Worm (Caenorhabditis elegans) whole organism, L4/young adult: ENCODE measurements around the gene kreg-1.

Source experiments
- dao-5 ChIP-seq: sonication (generic microtip); optimal IDR thresholded peaks from 2 replicates; lab custom pipeline; 2016; ENCODE audit warnings: missing genotype, missing genetic modification characterization, moderate library complexity, missing compliant biosample characterization
- him-1 ChIP-seq: sonication (generic microtip); optimal IDR thresholded peaks from 2 replicates; lab custom pipeline; 2016; ENCODE audit warnings: missing genotype, missing genetic modification reagents, missing genetic modification characterization, missing compliant biosample characterization

DNA sequence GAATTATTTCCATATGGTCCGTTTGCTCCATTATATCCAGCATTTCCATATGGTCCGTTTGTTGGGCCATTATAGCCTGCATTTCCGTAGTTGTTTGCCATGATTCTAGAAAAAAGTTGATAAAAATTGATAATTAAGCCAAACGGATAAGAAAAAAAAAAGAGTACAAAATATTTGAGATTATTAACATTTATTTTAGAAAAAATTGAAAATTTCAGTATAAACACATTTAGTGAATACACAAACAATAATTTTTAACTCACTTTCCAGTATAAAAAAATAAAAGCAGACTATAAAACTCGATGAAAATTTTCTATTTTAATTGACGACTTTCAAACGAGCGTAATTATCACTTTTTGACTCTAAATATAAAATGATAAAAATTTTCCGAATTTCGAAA, 11.1 kb downstream of the kreg-1 start, which contains the start of gene F53A9.9:
- no peak for TF ChIP-seq him-1
- no peak for TF ChIP-seq dao-5 (tag; lab: Kevin White, UChicago)
